Worm (Caenorhabditis elegans) whole organism, midembryonic: ENCODE data around the gene F14F9.2.

Experiments
- T22C8.4 ChIP-seq: fragments of 200-800 bp; sonication (Bioruptor generic); IDR thresholded peaks from 2 replicates; pipeline ENCODE4 v1.3.6; 2022; ENCODE audit warnings: missing genetic modification characterization, missing compliant biosample characterization
- cog-1 ChIP-seq: sonication (generic microtip); optimal IDR thresholded peaks from 2 replicates; lab custom pipeline; 2016; ENCODE audit warnings: missing genetic modification characterization, missing compliant biosample characterization
- flt-1 ChIP-seq: fragments of 200-800 bp; sonication (Bioruptor generic); IDR thresholded peaks from 2 replicates; pipeline ENCODE4 v1.3.6; 2022; ENCODE audit warnings: missing genetic modification characterization, missing compliant biosample characterization
- klf-2 ChIP-seq: fragments of 200-800 bp; sonication (Bioruptor generic); conservative IDR thresholded peaks from 2 replicates; pipeline ENCODE4 v1.3.6; 2022; ENCODE audit warnings: missing genetic modification reagents, missing genetic modification characterization, missing compliant biosample characterization
- med-1 ChIP-seq: sonication (generic microtip); optimal IDR thresholded peaks from 2 replicates; lab custom pipeline; 2017; ENCODE audit warnings: missing genetic modification characterization, mild to moderate bottlenecking, missing compliant biosample characterization, antibody characterized with exemption, missing genetic modification reagents; ENCODE audit not compliant: insufficient read depth
- ref-1 ChIP-seq: fragments of 200-800 bp; sonication (Bioruptor generic); conservative IDR thresholded peaks from 2 replicates; pipeline ENCODE4 v1.3.6; 2022; ENCODE audit warnings: missing genetic modification reagents, missing genetic modification characterization, missing compliant biosample characterization
- tab-1 ChIP-seq: fragments of 200-800 bp; sonication (Bioruptor generic); IDR thresholded peaks from 2 replicates; pipeline ENCODE4 v1.3.6; 2022; ENCODE audit warnings: missing genetic modification characterization, missing compliant biosample characterization
- ztf-23 ChIP-seq: fragments of 200-800 bp; sonication (Bioruptor generic); IDR thresholded peaks from 2 replicates; pipeline ENCODE4 v1.3.6; 2022; ENCODE audit warnings: missing genetic modification reagents, missing genetic modification characterization, missing compliant biosample characterization
- ztf-29 ChIP-seq: fragments of 200-800 bp; sonication (Bioruptor generic); IDR thresholded peaks from 2 replicates; pipeline ENCODE4 v1.3.6; 2022; ENCODE audit warnings: missing genetic modification reagents, missing genetic modification characterization, missing compliant biosample characterization

The F14F9.2 gene

DNA sequence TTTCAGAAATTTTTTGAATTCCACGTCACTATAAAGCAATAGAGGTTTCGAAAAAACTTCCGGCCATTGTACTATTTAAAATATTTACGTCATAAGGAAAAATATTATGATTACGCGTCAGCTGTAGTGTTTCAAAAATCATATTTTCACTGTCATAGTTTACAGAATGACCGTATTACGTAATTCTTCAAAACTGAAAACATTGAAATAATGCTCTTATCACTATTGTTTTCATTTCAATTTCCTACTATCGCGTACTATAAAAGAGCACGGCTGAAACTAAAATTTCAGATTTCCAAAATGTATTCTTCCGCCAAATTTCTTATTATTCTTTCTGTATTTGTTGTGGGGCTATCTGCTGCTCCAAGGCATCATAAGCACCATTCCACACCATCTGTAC, at the start of gene F14F9.2:
Gene F14F9.2, plus strand, starts transcription at position 301 of the 400 bp plus-strand sequence.
- TF ChIP-seq tab-1 (GFP tag; lab: Robert Waterston, UW) (no peak), ztf-29 (no peak), T22C8.4 (GFP tag; lab: Robert Waterston, UW) (no peak), klf-2 (GFP tag; lab: Robert Waterston, UW) (no peak), flt-1 (no peak), cog-1 (tag; lab: Kevin White, UChicago) (no peak), med-1 (GFP tag; lab: Kevin White, UChicago) (no peak), ref-1 (no peak), ztf-23 (GFP tag; lab: Robert Waterston, UW) (no peak)

DNA sequence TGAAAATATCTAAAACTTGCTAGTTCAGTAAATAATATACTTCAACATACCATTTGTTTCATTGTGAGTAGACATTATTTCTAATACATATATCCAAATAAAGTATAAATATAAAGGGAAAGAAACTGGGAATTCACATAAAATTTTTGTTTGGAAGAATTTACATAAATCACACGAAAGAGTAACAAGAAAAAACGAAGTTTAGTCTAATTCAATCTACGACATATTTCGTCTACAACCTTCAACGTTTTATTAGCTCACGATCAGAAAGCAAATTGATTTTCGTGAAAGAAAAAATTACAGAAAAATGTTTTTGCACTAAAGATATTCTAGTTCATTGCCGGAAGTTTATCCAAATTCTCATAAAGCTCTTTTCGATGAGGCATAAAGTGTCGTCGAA, 47.6 kb upstream of the F14F9.2 start, which contains the start of gene C04F5.2:
Gene C04F5.2, minus strand, starts transcription at position 101 of the 400 bp plus-strand sequence.
- no peak for TF ChIP-seq cog-1 (tag; lab: Kevin White, UChicago)
- TF ChIP-seq T22C8.4 (GFP tag; lab: Robert Waterston, UW) = no peak
- no peak for TF ChIP-seq med-1 (GFP tag; lab: Kevin White, UChicago)
- no peak for TF ChIP-seq ztf-29
- TF ChIP-seq ref-1 = no peak
- TF ChIP-seq flt-1 = no peak
- TF ChIP-seq tab-1 (GFP tag; lab: Robert Waterston, UW) = no peak
- no peak for TF ChIP-seq ztf-23 (GFP tag; lab: Robert Waterston, UW)
- TF ChIP-seq klf-2 (GFP tag; lab: Robert Waterston, UW) = no peak

DNA sequence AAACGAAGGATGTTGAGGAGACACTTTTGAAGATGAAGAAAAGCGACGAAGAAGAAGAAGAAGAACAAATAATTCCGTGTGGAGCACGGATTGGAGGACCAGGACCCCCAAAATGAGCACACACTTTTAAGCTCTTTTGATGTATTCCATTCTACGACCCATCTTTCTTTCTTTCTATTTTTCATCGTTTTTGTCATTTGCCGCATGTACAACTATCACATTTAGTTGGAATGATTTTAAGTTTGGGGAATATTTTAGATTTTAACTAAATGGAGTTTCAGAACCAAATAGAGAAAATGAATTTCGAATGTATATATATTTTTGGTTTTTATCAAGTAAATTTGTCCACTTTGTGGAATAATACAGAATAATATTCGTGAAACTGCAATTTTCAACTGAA, 45.7 kb upstream of the F14F9.2 start, which contains the start of gene unc-46:
Gene unc-46, minus strand, starts transcription at position 101 of the 400 bp plus-strand sequence.
- TF ChIP-seq med-1 (GFP tag; lab: Kevin White, UChicago) (no peak), ref-1 (no peak), ztf-23 (GFP tag; lab: Robert Waterston, UW) (no peak), ztf-29 (no peak), cog-1 (tag; lab: Kevin White, UChicago) (no peak), flt-1 (no peak), klf-2 (GFP tag; lab: Robert Waterston, UW) (no peak), tab-1 (GFP tag; lab: Robert Waterston, UW) (no peak), T22C8.4 (GFP tag; lab: Robert Waterston, UW) (no peak)

DNA sequence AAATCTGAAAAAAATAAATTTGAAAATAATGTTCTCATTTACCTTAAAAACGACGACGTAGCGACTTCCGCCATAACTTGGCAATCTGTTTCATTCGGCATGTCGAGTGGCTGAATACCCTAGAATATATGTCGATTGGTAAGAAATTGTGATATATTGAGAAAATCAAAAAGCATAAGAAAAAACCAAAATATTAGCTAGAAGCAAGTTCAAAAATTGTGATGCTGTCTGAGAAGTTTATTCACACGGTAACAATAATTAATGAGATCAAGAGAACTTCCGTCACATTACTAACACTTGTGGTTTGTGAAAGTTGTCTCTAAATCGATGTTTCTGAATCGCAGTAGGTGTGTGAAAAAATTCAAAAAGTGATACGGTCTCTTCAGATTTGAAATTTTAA, 42.6 kb upstream of the F14F9.2 start, which contains the start of gene srab-1:
Gene srab-1, minus strand, starts transcription at position 101 of the 400 bp plus-strand sequence.
- TF ChIP-seq T22C8.4 (GFP tag; lab: Robert Waterston, UW) (no peak), med-1 (GFP tag; lab: Kevin White, UChicago) (no peak), cog-1 (tag; lab: Kevin White, UChicago) (no peak), klf-2 (GFP tag; lab: Robert Waterston, UW) (no peak), tab-1 (GFP tag; lab: Robert Waterston, UW) (no peak), ref-1 (no peak), flt-1 (no peak), ztf-29 (no peak), ztf-23 (GFP tag; lab: Robert Waterston, UW) (no peak)

DNA sequence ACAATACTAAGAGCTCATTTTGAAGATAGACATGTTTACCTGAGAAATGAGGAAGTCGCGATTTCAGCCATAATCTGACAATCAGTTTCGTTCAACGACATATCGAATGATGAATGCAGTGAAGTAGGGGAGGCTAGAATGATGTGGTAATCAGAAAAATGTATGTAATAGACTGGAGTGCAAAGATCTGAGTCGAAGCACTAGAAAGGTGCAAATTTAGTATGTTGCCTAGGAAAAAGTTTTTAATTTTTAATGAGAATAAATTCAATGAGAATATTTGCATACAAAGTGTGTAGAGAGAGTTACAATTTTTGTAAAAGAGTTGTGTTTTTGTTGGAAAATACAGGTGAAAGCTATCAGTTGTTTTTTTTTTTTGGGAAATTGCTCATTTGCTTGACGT, 39.7 kb upstream of the F14F9.2 start, which contains the start of gene srab-2:
Gene srab-2, minus strand, starts transcription at position 101 of the 400 bp plus-strand sequence.
- TF ChIP-seq tab-1 (GFP tag; lab: Robert Waterston, UW) (no peak), klf-2 (GFP tag; lab: Robert Waterston, UW) (no peak), ztf-29 (no peak), T22C8.4 (GFP tag; lab: Robert Waterston, UW) (no peak), ztf-23 (GFP tag; lab: Robert Waterston, UW) (no peak), flt-1 (no peak), cog-1 (tag; lab: Kevin White, UChicago) (no peak), ref-1 (no peak), med-1 (GFP tag; lab: Kevin White, UChicago) (no peak)

DNA sequence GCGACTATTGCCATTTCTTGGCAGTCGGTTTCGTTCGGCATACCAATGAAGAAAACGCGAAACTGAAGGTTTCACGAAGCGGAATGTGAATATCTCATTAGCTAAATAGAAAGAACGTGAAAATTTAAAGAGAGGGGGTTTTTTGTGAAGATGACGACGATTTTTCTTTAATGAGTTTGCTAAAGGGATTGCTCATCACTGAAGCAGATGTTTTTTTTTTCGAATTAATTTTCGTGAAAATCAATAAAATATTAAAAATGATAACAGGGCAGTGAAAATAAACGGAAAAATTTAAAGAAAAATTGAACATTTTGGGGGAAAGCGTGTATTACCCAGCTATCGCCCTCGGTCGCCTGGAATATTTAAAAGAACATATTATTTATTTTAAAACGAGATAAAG, 36.8 kb upstream of the F14F9.2 start, which contains the start of gene srab-3:
Gene srab-3, minus strand, starts transcription at position 101 of the 400 bp plus-strand sequence.
- TF ChIP-seq cog-1 (tag; lab: Kevin White, UChicago) (no peak), T22C8.4 (GFP tag; lab: Robert Waterston, UW) (no peak), ztf-23 (GFP tag; lab: Robert Waterston, UW) (no peak), med-1 (GFP tag; lab: Kevin White, UChicago) (no peak), ztf-29 (no peak)

DNA sequence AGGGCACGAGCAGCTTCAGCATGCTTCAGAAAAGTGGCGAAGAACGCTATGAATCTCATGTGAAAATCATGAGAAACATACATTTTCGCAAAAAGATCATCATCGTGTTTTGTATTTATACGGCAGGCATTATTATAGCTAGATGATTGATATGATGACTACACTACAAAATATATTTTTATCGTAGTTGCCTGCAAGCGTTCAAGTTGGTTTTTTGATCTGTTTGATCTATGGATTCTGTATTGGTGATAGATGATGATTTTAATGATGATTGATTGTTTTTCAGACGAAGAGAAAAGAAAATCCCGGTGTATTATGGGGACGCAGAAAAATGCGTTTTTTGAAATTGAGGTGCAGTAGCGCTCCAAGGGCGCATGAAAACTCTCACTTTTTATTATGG, 34.0 kb upstream of the F14F9.2 start, which contains the start of gene ugt-63:
Gene ugt-63, minus strand, starts transcription at position 89 of the 400 bp plus-strand sequence.
- TF ChIP-seq tab-1 (GFP tag; lab: Robert Waterston, UW) (no peak), flt-1 (no peak), ztf-29 (no peak), T22C8.4 (GFP tag; lab: Robert Waterston, UW) (no peak), ref-1 (no peak), klf-2 (GFP tag; lab: Robert Waterston, UW) (no peak), med-1 (GFP tag; lab: Kevin White, UChicago) (no peak), cog-1 (tag; lab: Kevin White, UChicago) (no peak)

DNA sequence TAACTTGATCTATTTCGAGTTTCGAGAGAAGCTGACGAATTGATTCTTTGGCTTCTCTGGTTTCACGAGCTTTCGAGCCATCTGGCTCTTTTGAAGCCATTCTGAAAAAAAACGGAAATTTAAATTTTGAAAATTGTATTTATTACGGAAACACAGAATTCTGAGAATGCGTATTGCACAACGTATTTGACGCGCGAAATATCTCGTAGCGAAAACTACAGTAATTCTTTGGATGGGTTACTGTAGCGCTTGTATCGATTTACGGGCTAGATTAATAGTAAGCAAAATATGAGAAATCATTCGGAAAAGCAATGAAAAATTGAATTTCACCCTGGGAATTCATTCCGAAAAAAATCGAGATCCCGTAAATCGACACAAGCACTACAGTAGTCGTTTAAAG, 31.0 kb upstream of the F14F9.2 start, which contains the start of gene C04F5.8:
Gene C04F5.8, minus strand, starts transcription at position 101 of the 400 bp plus-strand sequence.
- no peak for TF ChIP-seq ref-1
- no peak for TF ChIP-seq klf-2 (GFP tag; lab: Robert Waterston, UW)
- no peak for TF ChIP-seq ztf-23 (GFP tag; lab: Robert Waterston, UW)

DNA sequence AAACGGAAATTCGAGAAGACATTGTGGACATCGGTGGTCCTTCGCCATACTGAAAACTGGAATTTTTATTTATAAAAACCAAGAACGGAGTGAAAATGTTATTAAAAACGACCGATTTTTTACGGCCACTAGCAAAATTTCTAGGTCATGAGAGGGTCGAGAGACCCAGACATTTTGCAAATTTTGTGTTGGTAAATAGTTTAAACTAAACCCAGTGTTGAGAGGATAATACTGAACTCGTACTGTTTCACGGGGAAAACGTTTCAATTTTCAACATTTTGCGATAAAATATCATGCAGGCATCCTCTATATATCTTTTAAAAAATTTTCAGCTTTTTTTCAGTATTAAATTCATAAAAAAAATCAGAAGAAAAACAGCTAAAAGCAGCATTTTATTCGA, 25.5 kb upstream of the F14F9.2 start, which contains the start of gene C04F5.9:
Gene C04F5.9, minus strand, starts transcription at position 101 of the 400 bp plus-strand sequence.
- no peak for TF ChIP-seq ref-1
- TF ChIP-seq cog-1 (tag; lab: Kevin White, UChicago) = no peak
- no peak for TF ChIP-seq ztf-23 (GFP tag; lab: Robert Waterston, UW)
- TF ChIP-seq tab-1 (GFP tag; lab: Robert Waterston, UW) = no peak
- TF ChIP-seq med-1 (GFP tag; lab: Kevin White, UChicago) = no peak
- no peak for TF ChIP-seq T22C8.4 (GFP tag; lab: Robert Waterston, UW)
- no peak for TF ChIP-seq ztf-29
- no peak for TF ChIP-seq klf-2 (GFP tag; lab: Robert Waterston, UW)
- TF ChIP-seq flt-1 = no peak
